Fruit fly (Drosophila melanogaster): ENCODE measurements around the gene CG10375.

CG10375 gene

DNA sequence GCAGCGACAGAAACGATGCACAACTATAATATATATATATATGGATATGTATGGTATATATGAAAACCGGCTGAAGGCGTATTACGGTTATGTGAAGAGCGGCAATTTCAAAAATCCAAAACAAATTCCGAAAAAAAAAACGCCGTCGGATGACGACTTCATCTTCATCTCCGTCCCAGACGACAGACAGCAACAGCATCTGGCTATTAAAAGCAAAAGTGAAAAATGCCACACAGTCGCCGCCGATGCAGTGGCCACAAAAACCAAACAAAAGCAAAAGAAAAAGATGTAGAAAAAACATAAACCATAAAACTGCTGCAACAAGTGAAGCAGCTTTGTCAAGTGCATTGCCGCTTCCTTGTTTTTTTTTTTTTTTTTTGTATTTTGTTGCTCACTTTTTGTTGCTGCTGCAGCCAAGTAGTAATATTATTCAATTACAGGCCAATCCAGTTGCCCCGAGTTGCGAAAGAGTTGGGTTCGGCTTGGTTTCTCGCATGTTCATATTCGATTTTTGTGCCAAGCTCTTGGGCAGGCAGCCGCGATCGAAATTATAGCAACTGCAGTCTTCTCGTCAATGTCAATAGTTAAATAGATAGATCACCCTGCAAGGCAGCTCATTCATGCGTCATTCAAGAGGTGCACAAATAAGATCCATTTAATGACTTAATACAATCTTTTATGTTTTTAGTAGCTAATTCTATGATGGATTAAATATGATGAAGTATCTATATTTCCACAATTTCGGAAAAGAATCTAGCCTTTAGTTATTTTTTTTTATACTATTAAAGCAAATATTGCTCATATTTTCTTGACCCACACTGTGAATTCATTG is 32.7 kb upstream of the CG10375 start:
- TF ChIP-seq lz (GFP tag; optimal IDR thresholded peaks at IDR 0.05): no peak
- TF ChIP-seq Hr4 (GFP tag; optimal IDR thresholded peaks at IDR 0.05): peak; percentile 69
- peak; percentile 19 for TF ChIP-seq CG8632 (GFP tag; optimal IDR thresholded peaks at IDR 0.05)
- TF ChIP-seq dsx (GFP tag; optimal IDR thresholded peaks at IDR 0.05; ENCODE audit: poor library complexity, severe bottlenecking): peak; percentile 32
- no peak for TF ChIP-seq Sox14 (GFP tag; optimal IDR thresholded peaks at IDR 0.05)
- no peak for TF ChIP-seq CG8319 (GFP tag; optimal IDR thresholded peaks at IDR 0.05)
- no peak for TF ChIP-seq Eip93F (GFP tag; optimal IDR thresholded peaks at IDR 0.05)
- TF ChIP-seq Eip75B (GFP tag; optimal IDR thresholded peaks at IDR 0.05): peak; percentile 37
- peak; percentile 29 for TF ChIP-seq CG4318 (GFP tag; optimal IDR thresholded peaks at IDR 0.05)
- TF ChIP-seq CG10669 (GFP tag; optimal IDR thresholded peaks at IDR 0.05): no peak
- peak; percentile 62 for TF ChIP-seq CG15336 (GFP tag; IDR thresholded peaks at IDR 0.05)
- TF ChIP-seq Ets96B (tag; optimal IDR thresholded peaks at IDR 0.05): no peak
- TF ChIP-seq CG34406 (GFP tag; optimal IDR thresholded peaks at IDR 0.05): peak; percentile 35
- TF ChIP-seq dac (GFP tag; optimal IDR thresholded peaks at IDR 0.05): peak; percentile 21
- TF ChIP-seq CG11762 (GFP tag; optimal IDR thresholded peaks at IDR 0.05; ENCODE audit: insufficient read depth): no peak
- no peak for TF ChIP-seq fkh (GFP tag; optimal IDR thresholded peaks at IDR 0.05)
- TF ChIP-seq vri (GFP tag; optimal IDR thresholded peaks at IDR 0.05): no peak
- peak; percentile 38 for TF ChIP-seq net (GFP tag; optimal IDR thresholded peaks at IDR 0.05)
- TF ChIP-seq CG32006 (GFP tag; optimal IDR thresholded peaks at IDR 0.05): peak; percentile 76
- TF ChIP-seq CG6808 (GFP tag; optimal IDR thresholded peaks at IDR 0.05): peak; percentile 14
- peak; percentile 26 for TF ChIP-seq OdsH (GFP tag; optimal IDR thresholded peaks at IDR 0.05)
- TF ChIP-seq CG1621 (tag; optimal IDR thresholded peaks at IDR 0.05): no peak
- no peak for TF ChIP-seq CG3032 (tag; optimal IDR thresholded peaks at IDR 0.05)
- no peak for TF ChIP-seq Gug (GFP tag; IDR thresholded peaks at IDR 0.05)
- TF ChIP-seq svp (GFP tag): no peak
- peak; percentile 28 for TF ChIP-seq CG9139 (GFP tag; optimal IDR thresholded peaks at IDR 0.05)
- peak; percentile 71 for TF ChIP-seq CG6276 (GFP tag; optimal IDR thresholded peaks at IDR 0.05)
- peak; percentile 72 for TF ChIP-seq CG8119 (GFP tag; IDR thresholded peaks at IDR 0.05)
- TF ChIP-seq Met (GFP tag; optimal IDR thresholded peaks at IDR 0.05): no peak
- TF ChIP-seq Lpt (GFP tag; optimal IDR thresholded peaks at IDR 0.05): peak; percentile 19
- peak; percentile 40 for TF ChIP-seq CG6792 (GFP tag; optimal IDR thresholded peaks at IDR 0.05)
- TF ChIP-seq CG16779 (tag; optimal IDR thresholded peaks at IDR 0.05): peak; percentile 52
- TF ChIP-seq CG3919 (GFP tag; optimal IDR thresholded peaks at IDR 0.05): no peak
- TF ChIP-seq acj6 (GFP tag; optimal IDR thresholded peaks at IDR 0.05): no peak
- TF ChIP-seq cyc (GFP tag; optimal IDR thresholded peaks at IDR 0.05): no peak
- no peak for TF ChIP-seq Sox15 (GFP tag; optimal IDR thresholded peaks at IDR 0.05)
- TF ChIP-seq pdm3 (GFP tag; optimal IDR thresholded peaks at IDR 0.05): peak; percentile 23
- TF ChIP-seq Ets21C (GFP tag; optimal IDR thresholded peaks at IDR 0.05): no peak
- TF ChIP-seq esn (GFP tag; optimal IDR thresholded peaks at IDR 0.05): no peak
- peak; percentile 61 for TF ChIP-seq Eip78C (GFP tag)
- no peak for TF ChIP-seq CG7368 (GFP tag; optimal IDR thresholded peaks at IDR 0.05)
- TF ChIP-seq achi (GFP tag; optimal IDR thresholded peaks at IDR 0.05): peak; percentile 40
- peak; percentile 65 for TF ChIP-seq eg (GFP tag; IDR thresholded peaks at IDR 0.05)
- TF ChIP-seq Blimp-1 (GFP tag; optimal IDR thresholded peaks at IDR 0.05): no peak
- TF ChIP-seq fd59A (GFP tag; optimal IDR thresholded peaks at IDR 0.05): no peak
- no peak for TF ChIP-seq CG10631 (GFP tag; optimal IDR thresholded peaks at IDR 0.05)
- TF ChIP-seq Smox (GFP tag; optimal IDR thresholded peaks at IDR 0.05): no peak
- no peak for TF ChIP-seq Hr38 (GFP tag; optimal IDR thresholded peaks at IDR 0.05)
- TF ChIP-seq topi (GFP tag; optimal IDR thresholded peaks at IDR 0.05): no peak
- TF ChIP-seq Hr39 (GFP tag; optimal IDR thresholded peaks at IDR 0.05): no peak
- TF ChIP-seq ss (GFP tag; optimal IDR thresholded peaks at IDR 0.05): peak; percentile 15 to 44
